Fruit fly (Drosophila melanogaster) Kc167 (cell line): Measurements from ENCODE around the gene mrva.

Experiments
- Myc ChIP-seq: fragments of >200 bp; optimal IDR thresholded peaks from 2 replicates; lab custom pipeline; 2017; ENCODE audit warnings: missing external identifiers
- Sin3A ChIP-seq: fragments of >200 bp; optimal IDR thresholded peaks from 2 replicates; lab custom pipeline; 2018; ENCODE audit warnings: missing external identifiers

DNA sequence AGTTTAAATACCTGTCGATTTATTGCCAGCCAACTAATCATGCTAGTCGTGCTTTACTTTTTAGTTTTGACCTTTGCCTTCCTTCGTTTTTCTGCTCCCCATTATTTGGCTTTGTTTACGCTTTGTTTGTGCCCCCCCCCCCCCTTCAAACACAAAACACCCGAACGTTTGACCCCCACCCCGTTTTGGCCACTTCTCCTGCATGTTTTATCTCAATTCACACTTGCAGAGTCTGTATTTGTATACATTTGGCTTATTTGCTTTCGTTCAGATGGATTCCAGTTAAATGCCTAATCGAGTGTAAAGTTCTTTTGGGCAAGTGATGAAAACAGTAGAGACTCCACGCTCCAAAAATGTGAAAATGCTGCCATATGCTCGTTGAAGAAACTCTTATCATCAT lies 20.7 kb upstream of the mrva start:
- no peak for TF ChIP-seq Myc (lab: Kevin White, UChicago)
- TF ChIP-seq Sin3A (lab: Kevin White, UChicago), result no peak
